1 fruit fly cellular context compared by ENCODE assay signal in genomic region chr2L:6789358-6789757, dm6.
TF ChIP-seq lines count a peak whose summit lies in the region.

No protein-coding gene starts in this region.

TF ChIP-seq in whole organism, embryonic, 481 proteins besides CTCF, POLR2A, EP300 and RAD21 (continued from another document):
- TF ChIP-seq CG10565 (GFP tag; optimal IDR thresholded peaks at IDR 0.05; lab: Kevin White, UChicago): no peak
- TF ChIP-seq CG8478 (optimal IDR thresholded peaks at IDR 0.05; lab: Kevin White, UChicago): no peak
- no peak for TF ChIP-seq vvl (GFP tag; IDR thresholded peaks at IDR 0.05; lab: Robert Waterston, UW)
- no peak for TF ChIP-seq sqz (GFP tag; optimal IDR thresholded peaks at IDR 0.05; lab: Kevin White, UChicago)
- TF ChIP-seq Nf-YC (tag; optimal IDR thresholded peaks at IDR 0.05; lab: Kevin White, UChicago): peak; percentile 15
- no peak for TF ChIP-seq CG17568 (GFP tag; optimal IDR thresholded peaks at IDR 0.05; lab: Kevin White, UChicago)
- no peak for TF ChIP-seq zfh2 (GFP tag; optimal IDR thresholded peaks at IDR 0.05; lab: Kevin White, UChicago)
- TF ChIP-seq exex (tag; optimal IDR thresholded peaks at IDR 0.05; lab: Kevin White, UChicago): peak; percentile 91
- TF ChIP-seq pita (GFP tag; optimal IDR thresholded peaks at IDR 0.05; lab: Kevin White, UChicago): no peak
- TF ChIP-seq sens (GFP tag; lab: Kevin White, UChicago): peak; percentile 73
- TF ChIP-seq Atf6 (GFP tag; IDR thresholded peaks at IDR 0.05; lab: Robert Waterston, UW): 0 out of 2 replicates have a peak, but pooled peaks have one; percentile 9
- TF ChIP-seq CG3281 (GFP tag; optimal IDR thresholded peaks at IDR 0.05; lab: Kevin White, UChicago): peak; percentile 39
- TF ChIP-seq Doc3 (GFP tag; IDR thresholded peaks at IDR 0.05; lab: Robert Waterston, UW; ENCODE audit: partially characterized antibody): no peak
- TF ChIP-seq nau (GFP tag; optimal IDR thresholded peaks at IDR 0.05; lab: Kevin White, UChicago): peak; percentile 32
- TF ChIP-seq CG4282 (GFP tag; optimal IDR thresholded peaks at IDR 0.05; lab: Kevin White, UChicago): no peak
- TF ChIP-seq chm (GFP tag; IDR thresholded peaks at IDR 0.05; lab: Robert Waterston, UW): 0 out of 2 replicates have a peak, but pooled peaks have one; percentile 8
- TF ChIP-seq bsh (GFP tag; optimal IDR thresholded peaks at IDR 0.05; lab: Kevin White, UChicago): peak in 1 of 2 experiments; percentile 2
- no peak for TF ChIP-seq CG34224 (GFP tag; IDR thresholded peaks at IDR 0.05; lab: Robert Waterston, UW; ENCODE audit: partially characterized antibody)
- TF ChIP-seq D19A (tag; optimal IDR thresholded peaks at IDR 0.05; lab: Kevin White, UChicago): peak; percentile 11
- no peak for TF ChIP-seq CG17328 (GFP tag; IDR thresholded peaks at IDR 0.05; lab: Robert Waterston, UW)
- TF ChIP-seq pros (GFP tag; optimal IDR thresholded peaks at IDR 0.05; lab: Kevin White, UChicago): peak; percentile 16
- TF ChIP-seq knrl (GFP tag; IDR thresholded peaks at IDR 0.05; lab: Robert Waterston, UW; ENCODE audit: partially characterized antibody): no peak
- no peak for TF ChIP-seq pnt (GFP tag; optimal IDR thresholded peaks at IDR 0.05; lab: Kevin White, UChicago)
- TF ChIP-seq pum (GFP tag; optimal IDR thresholded peaks at IDR 0.05; lab: Kevin White, UChicago): no peak
- no peak for TF ChIP-seq Xrp1 (GFP tag; IDR thresholded peaks at IDR 0.05; lab: Robert Waterston, UW)
- no peak for TF ChIP-seq ash1 (GFP tag; optimal IDR thresholded peaks at IDR 0.05; lab: Kevin White, UChicago)
- peak; percentile 88 for TF ChIP-seq mirr (GFP tag; optimal IDR thresholded peaks at IDR 0.05; lab: Kevin White, UChicago)
- TF ChIP-seq crc (GFP tag; optimal IDR thresholded peaks at IDR 0.05; lab: Kevin White, UChicago): no peak
- no peak for TF ChIP-seq CG9609 (GFP tag; optimal IDR thresholded peaks at IDR 0.05; lab: Kevin White, UChicago)
- no peak for TF ChIP-seq CG18599 (GFP tag; optimal IDR thresholded peaks at IDR 0.05; lab: Kevin White, UChicago)
- TF ChIP-seq Blimp-1 (GFP tag; optimal IDR thresholded peaks at IDR 0.05; lab: Kevin White, UChicago): no peak
- TF ChIP-seq CG15479 (GFP tag; optimal IDR thresholded peaks at IDR 0.05; lab: Kevin White, UChicago): peak; percentile 25
- no peak for TF ChIP-seq lov (optimal IDR thresholded peaks at IDR 0.05; lab: Kevin White, UChicago)
- TF ChIP-seq lov (GFP tag; IDR thresholded peaks at IDR 0.05; lab: Robert Waterston, UW): 0 out of 3 replicates have a peak, but pooled peaks have one; percentile 15
- no peak for TF ChIP-seq CG18619 (GFP tag; optimal IDR thresholded peaks at IDR 0.05; lab: Kevin White, UChicago)
- 0 out of 3 replicates have a peak, but pooled peaks have one; percentile 69 for TF ChIP-seq CG2199 (GFP tag; IDR thresholded peaks at IDR 0.05; lab: Robert Waterston, UW)
- peak; percentile 99 for TF ChIP-seq grn (GFP tag; optimal IDR thresholded peaks at IDR 0.05; lab: Kevin White, UChicago)
- no peak for TF ChIP-seq CG3847 (GFP tag; IDR thresholded peaks at IDR 0.05; lab: Robert Waterston, UW)
- no peak for TF ChIP-seq CG7963 (GFP tag; IDR thresholded peaks at IDR 0.05; lab: Robert Waterston, UW; ENCODE audit: partially characterized antibody)
- peak; percentile 41 for TF ChIP-seq nom (GFP tag; optimal IDR thresholded peaks at IDR 0.05; lab: Kevin White, UChicago)
- TF ChIP-seq salm (tag; optimal IDR thresholded peaks at IDR 0.05; lab: Kevin White, UChicago): peak; percentile 58
- TF ChIP-seq lbe (GFP tag; optimal IDR thresholded peaks at IDR 0.05; lab: Kevin White, UChicago): peak; percentile 34
- TF ChIP-seq BtbVII (GFP tag; optimal IDR thresholded peaks at IDR 0.05; lab: Kevin White, UChicago): peak; percentile 25
- peak; percentile 33 for TF ChIP-seq CG6813 (GFP tag; optimal IDR thresholded peaks at IDR 0.05; lab: Kevin White, UChicago)
- peak; percentile 70 for TF ChIP-seq sug (tag; optimal IDR thresholded peaks at IDR 0.05; lab: Kevin White, UChicago)
- peak; percentile 46 for TF ChIP-seq odd (GFP tag; optimal IDR thresholded peaks at IDR 0.05; lab: Kevin White, UChicago)
- no peak for TF ChIP-seq Hsf (GFP tag; optimal IDR thresholded peaks at IDR 0.05; lab: Kevin White, UChicago)
- TF ChIP-seq PHDP (tag; optimal IDR thresholded peaks at IDR 0.05; lab: Kevin White, UChicago): peak; percentile 18
- peak; percentile 27 for TF ChIP-seq sd (tag; optimal IDR thresholded peaks at IDR 0.05; lab: Kevin White, UChicago)
- TF ChIP-seq hbn (GFP tag; IDR thresholded peaks at IDR 0.05; lab: Robert Waterston, UW; ENCODE audit: partially characterized antibody): no peak
- TF ChIP-seq Asciz (GFP tag; optimal IDR thresholded peaks at IDR 0.05; lab: Kevin White, UChicago): peak; percentile 41
- peak; percentile 30 for TF ChIP-seq CG2678 (tag; optimal IDR thresholded peaks at IDR 0.05; lab: Kevin White, UChicago)
- TF ChIP-seq E2f1 (GFP tag; IDR thresholded peaks at IDR 0.05; lab: Robert Waterston, UW): no peak
- no peak for TF ChIP-seq MTF-1 (GFP tag; optimal IDR thresholded peaks at IDR 0.05; lab: Kevin White, UChicago; ENCODE audit: borderline replicate concordance)
- TF ChIP-seq CG34376 (GFP tag; optimal IDR thresholded peaks at IDR 0.05; lab: Kevin White, UChicago): peak; percentile 96
- TF ChIP-seq trem (tag; optimal IDR thresholded peaks at IDR 0.05; lab: Kevin White, UChicago): no peak
- no peak for TF ChIP-seq CG4328 (GFP tag; optimal IDR thresholded peaks at IDR 0.05; lab: Kevin White, UChicago)
- TF ChIP-seq HmgZ (tag; optimal IDR thresholded peaks at IDR 0.05; lab: Kevin White, UChicago): peak; percentile 13
- TF ChIP-seq CG13123 (GFP tag; optimal IDR thresholded peaks at IDR 0.05; lab: Kevin White, UChicago): no peak
- TF ChIP-seq CG2116 (GFP tag; optimal IDR thresholded peaks at IDR 0.05; lab: Kevin White, UChicago): no peak
- TF ChIP-seq schlank (tag; optimal IDR thresholded peaks at IDR 0.05; lab: Kevin White, UChicago): no peak
- peak; percentile 32 for TF ChIP-seq ATbp (GFP tag; optimal IDR thresholded peaks at IDR 0.05; lab: Kevin White, UChicago)
- no peak for TF ChIP-seq Hmr (GFP tag; optimal IDR thresholded peaks at IDR 0.05; lab: Kevin White, UChicago)
- TF ChIP-seq vfl (GFP tag; optimal IDR thresholded peaks at IDR 0.05; lab: Kevin White, UChicago): no peak
- peak; percentile 21 for TF ChIP-seq corto (GFP tag; optimal IDR thresholded peaks at IDR 0.05; lab: Kevin White, UChicago)
- no peak for TF ChIP-seq pzg (GFP tag; optimal IDR thresholded peaks at IDR 0.05; lab: Kevin White, UChicago)
- TF ChIP-seq lab (GFP tag; optimal IDR thresholded peaks at IDR 0.05; lab: Kevin White, UChicago): peak; percentile 84
- TF ChIP-seq pan (optimal IDR thresholded peaks at IDR 0.05; lab: Kevin White, UChicago): no peak
- no peak for TF ChIP-seq pan (GFP tag; optimal IDR thresholded peaks at IDR 0.05 in 1 of 2, IDR thresholded peaks at IDR 0.05 in 1 of 2)
- 0 out of 2 replicates have a peak, but pooled peaks have one; percentile 11 for TF ChIP-seq Rx (GFP tag; IDR thresholded peaks at IDR 0.05; lab: Robert Waterston, UW)
- TF ChIP-seq Med (GFP tag; lab: Kevin White, UChicago): peak; percentile 38
- TF ChIP-seq CG12071 (GFP tag; optimal IDR thresholded peaks at IDR 0.05; lab: Kevin White, UChicago): peak; percentile 25
- TF ChIP-seq Hey (tag; optimal IDR thresholded peaks at IDR 0.05; lab: Kevin White, UChicago): peak; percentile 31
- TF ChIP-seq cwo (GFP tag; optimal IDR thresholded peaks at IDR 0.05; lab: Kevin White, UChicago): peak; percentile 31
- peak; percentile 47 for TF ChIP-seq CG13296 (GFP tag; optimal IDR thresholded peaks at IDR 0.05; lab: Kevin White, UChicago)
- no peak for TF ChIP-seq Scr (GFP tag; IDR thresholded peaks at IDR 0.05; lab: Robert Waterston, UW; ENCODE audit: partially characterized antibody)
- peak in 1 of 2 experiments; percentile 85 for TF ChIP-seq Pdp1 (GFP tag; optimal IDR thresholded peaks at IDR 0.05; lab: Kevin White, UChicago)
- no peak for TF ChIP-seq gro (GFP tag; optimal IDR thresholded peaks at IDR 0.05; lab: Kevin White, UChicago)
- no peak for TF ChIP-seq insv (GFP tag; optimal IDR thresholded peaks at IDR 0.05; lab: Kevin White, UChicago)
- no peak for TF ChIP-seq CG8290 (GFP tag; optimal IDR thresholded peaks at IDR 0.05; lab: Kevin White, UChicago)
- peak in 1 of 2 experiments; percentile 9 for TF ChIP-seq CG8290 (tag; optimal IDR thresholded peaks at IDR 0.05; lab: Kevin White, UChicago)
- no peak for TF ChIP-seq CG9797 (GFP tag; optimal IDR thresholded peaks at IDR 0.05; lab: Kevin White, UChicago)
- TF ChIP-seq NK7.1 (GFP tag; optimal IDR thresholded peaks at IDR 0.05; lab: Kevin White, UChicago): no peak
